Fruit fly (Drosophila melanogaster) whole organism, embryonic: ENCODE data around the gene TTLL5.

Experiments used
- ATbp ChIP-seq: fragments of 200-800 bp; sonication (Bioruptor generic); optimal IDR thresholded peaks from 2 replicates; lab custom pipeline; 2017; ENCODE audit warnings: missing biosample characterization, mild to moderate bottlenecking, missing genetic modification characterization, missing genetic modification reagents
- Atf3 ChIP-seq: fragments of 200-800 bp; sonication (Bioruptor generic); optimal IDR thresholded peaks from 3 replicates; lab custom pipeline; 2016; ENCODE audit warnings: missing biosample characterization, missing genetic modification characterization
- Atf6 ChIP-seq: fragments of 200-800 bp; sonication (Bioruptor generic); IDR thresholded peaks from 2 replicates; pipeline ENCODE4 v1.3.6; 2022; ENCODE audit warnings: missing biosample characterization, missing genetic modification characterization
- CG10462 ChIP-seq: fragments of 200-800 bp; sonication (Bioruptor generic); optimal IDR thresholded peaks from 2 replicates; lab custom pipeline; 2016; ENCODE audit warnings: missing biosample characterization, missing genetic modification characterization
- CG12071 ChIP-seq: fragments of 200-800 bp; sonication (Bioruptor generic); optimal IDR thresholded peaks from 3 replicates; lab custom pipeline; 2018; ENCODE audit warnings: missing biosample characterization, mild to moderate bottlenecking, missing genetic modification characterization
- CG14860 ChIP-seq: fragments of 200-800 bp; sonication (Bioruptor generic); IDR thresholded peaks from 3 replicates; pipeline ENCODE4 v1.3.6; 2022; ENCODE audit warnings: missing biosample characterization, missing genetic modification characterization; ENCODE audit not compliant: partially characterized antibody
- CG14965 ChIP-seq: fragments of 200-800 bp; sonication (Bioruptor generic); optimal IDR thresholded peaks from 2 replicates; lab custom pipeline; 2016; ENCODE audit warnings: missing biosample characterization, missing genetic modification characterization, borderline replicate concordance
- CG15514 ChIP-seq: fragments of 200-800 bp; sonication (Bioruptor generic); optimal IDR thresholded peaks from 3 replicates; lab custom pipeline; 2017; ENCODE audit warnings: missing biosample characterization, missing genetic modification characterization, mild to moderate bottlenecking, moderate library complexity, missing genetic modification reagents
- CG17186 ChIP-seq: fragments of 200-800 bp; sonication (Bioruptor generic); optimal IDR thresholded peaks from 3 replicates; lab custom pipeline; 2017; ENCODE audit warnings: missing biosample characterization, missing genetic modification reagents, missing genetic modification characterization
- CG17328 ChIP-seq: fragments of 200-800 bp; sonication (Bioruptor generic); IDR thresholded peaks from 2 replicates; pipeline ENCODE4 v1.3.6; 2022; ENCODE audit warnings: missing biosample characterization, missing genetic modification characterization
- CG17802 ChIP-seq: fragments of 200-800 bp; sonication (Bioruptor generic); optimal IDR thresholded peaks from 2 replicates; lab custom pipeline; 2018; ENCODE audit warnings: missing biosample characterization, mild to moderate bottlenecking, missing genetic modification characterization, moderate library complexity
- CG18476 ChIP-seq: fragments of 200-800 bp; sonication (Bioruptor generic); optimal IDR thresholded peaks from 2 replicates; lab custom pipeline; 2016; ENCODE audit warnings: missing biosample characterization, mild to moderate bottlenecking, missing genetic modification characterization
- CG2129 ChIP-seq: fragments of 200-800 bp; sonication (Bioruptor generic); IDR thresholded peaks from 2 replicates; pipeline ENCODE4 v1.3.6; 2022; ENCODE audit warnings: missing biosample characterization, missing genetic modification characterization; ENCODE audit not compliant: partially characterized antibody
- CG2199 ChIP-seq: fragments of 200-800 bp; sonication (Bioruptor generic); IDR thresholded peaks from 3 replicates; pipeline ENCODE4 v1.3.6; 2022; ENCODE audit warnings: missing biosample characterization, missing genetic modification characterization
- CG2712 ChIP-seq: fragments of 200-800 bp; optimal IDR thresholded peaks from 3 replicates; lab custom pipeline; 2019; ENCODE audit warnings: missing biosample characterization, mild to moderate bottlenecking, missing genetic modification characterization, moderate library complexity
- CG31224 ChIP-seq: fragments of 200-800 bp; sonication (Bioruptor generic); IDR thresholded peaks from 2 replicates; pipeline ENCODE4 v1.3.6; 2022; ENCODE audit warnings: missing biosample characterization, missing genetic modification characterization
- CG31365 ChIP-seq: fragments of 200-800 bp; sonication (Bioruptor generic); optimal IDR thresholded peaks from 2 replicates; lab custom pipeline; 2018; ENCODE audit warnings: missing biosample characterization, mild to moderate bottlenecking, missing genetic modification characterization
- CG3163 ChIP-seq: fragments of 200-800 bp; sonication (Bioruptor generic); optimal IDR thresholded peaks from 3 replicates; lab custom pipeline; 2016; ENCODE audit warnings: missing biosample characterization, missing genetic modification characterization
- CG4424 ChIP-seq: fragments of 200-800 bp; sonication (Bioruptor generic); optimal IDR thresholded peaks from 3 replicates; lab custom pipeline; 2016; ENCODE audit warnings: missing biosample characterization, missing genetic modification characterization
- CG7556 ChIP-seq: fragments of 200-800 bp; sonication (Bioruptor generic); optimal IDR thresholded peaks from 2 replicates; lab custom pipeline; 2017; ENCODE audit warnings: missing biosample characterization, mild to moderate bottlenecking, missing genetic modification characterization
- CG8359 ChIP-seq: fragments of 200-800 bp; sonication (Bioruptor generic); optimal IDR thresholded peaks from 2 replicates; lab custom pipeline; 2017; ENCODE audit warnings: missing biosample characterization, mild to moderate bottlenecking, missing genetic modification characterization, borderline replicate concordance
- CG8478 ChIP-seq: fragments of >200 bp; optimal IDR thresholded peaks from 2 replicates; lab custom pipeline; 2018
- CG9437 ChIP-seq: fragments of 200-800 bp; sonication (Bioruptor generic); optimal IDR thresholded peaks from 2 replicates; lab custom pipeline; 2018; ENCODE audit warnings: missing biosample characterization, mild to moderate bottlenecking, missing genetic modification characterization
- CG9817 ChIP-seq: fragments of 200-800 bp; sonication (Bioruptor generic); optimal IDR thresholded peaks from 2 replicates; lab custom pipeline; 2018; ENCODE audit warnings: missing biosample characterization, mild to moderate bottlenecking, missing genetic modification characterization, moderate library complexity
- CG9932 ChIP-seq: fragments of 200-800 bp; sonication (Bioruptor generic); IDR thresholded peaks from 2 replicates; pipeline ENCODE4 v1.3.6; 2022; ENCODE audit warnings: missing biosample characterization, missing genetic modification characterization
- D19B ChIP-seq: fragments of 200-800 bp; sonication (Bioruptor generic); optimal IDR thresholded peaks from 2 replicates; lab custom pipeline; 2017; ENCODE audit warnings: missing biosample characterization, mild to moderate bottlenecking, missing genetic modification characterization
- Dbx ChIP-seq: fragments of 200-800 bp; sonication (Bioruptor generic); IDR thresholded peaks from 3 replicates; pipeline ENCODE4 v1.3.6; 2022; ENCODE audit warnings: missing biosample characterization, missing genetic modification characterization
- Deaf1 ChIP-seq: fragments of 200-800 bp; optimal IDR thresholded peaks from 3 replicates; lab custom pipeline; 2019; ENCODE audit warnings: missing biosample characterization, mild to moderate bottlenecking, missing genetic modification characterization, moderate library complexity
- Fer1 ChIP-seq: fragments of 200-800 bp; sonication (Bioruptor generic); optimal IDR thresholded peaks from 2 replicates; lab custom pipeline; 2017; ENCODE audit warnings: missing biosample characterization, mild to moderate bottlenecking, missing genetic modification characterization
- H15 ChIP-seq: fragments of 200-800 bp; sonication (Bioruptor generic); IDR thresholded peaks from 3 replicates; pipeline ENCODE4 v1.3.6; 2022; ENCODE audit warnings: missing biosample characterization, missing genetic modification characterization
- HHEX ChIP-seq: fragments of 200-800 bp; sonication (Bioruptor generic); optimal IDR thresholded peaks from 3 replicates; lab custom pipeline; 2017; ENCODE audit warnings: missing biosample characterization, mild to moderate bottlenecking, missing genetic modification characterization, missing genetic modification reagents
- Med ChIP-seq: fragments of 200-800 bp; sonication (Bioruptor generic); peaks from one replicate; lab custom pipeline; 2016; ENCODE audit warnings: missing biosample characterization, missing genetic modification characterization, mild to moderate bottlenecking, inconsistent platforms, moderate library complexity
- Meics ChIP-seq: fragments of 200-800 bp; sonication (Bioruptor generic); optimal IDR thresholded peaks from 2 replicates; lab custom pipeline; 2017; ENCODE audit warnings: missing biosample characterization, mild to moderate bottlenecking, missing genetic modification characterization
- Ravus ChIP-seq: fragments of 200-800 bp; sonication (Bioruptor generic); IDR thresholded peaks from 2 replicates; pipeline ENCODE4 v1.3.6; 2022; ENCODE audit warnings: missing biosample characterization, missing genetic modification characterization
- Rx ChIP-seq: fragments of 200-800 bp; sonication (Bioruptor generic); IDR thresholded peaks from 2 replicates; pipeline ENCODE4 v1.3.6; 2022; ENCODE audit warnings: missing biosample characterization, missing genetic modification characterization
- Side ChIP-seq: fragments of 200-800 bp; sonication (Bioruptor generic); optimal IDR thresholded peaks from 2 replicates; lab custom pipeline; 2016; ENCODE audit warnings: missing biosample characterization, missing genetic modification characterization
- Ssrp ChIP-seq: fragments of 200-800 bp; sonication (Bioruptor generic); optimal IDR thresholded peaks from 2 replicates; lab custom pipeline; 2018; ENCODE audit warnings: missing biosample characterization, mild to moderate bottlenecking, missing genetic modification characterization, moderate library complexity
- Tbp ChIP-seq: fragments of >200 bp; optimal IDR thresholded peaks from 2 replicates; lab custom pipeline; 2018; ENCODE audit warnings: missing biosample characterization, missing genetic modification characterization
- ab ChIP-seq: fragments of 200-800 bp; sonication (Bioruptor generic); optimal IDR thresholded peaks from 2 replicates; lab custom pipeline; 2016; ENCODE audit warnings: missing biosample characterization, missing genetic modification characterization
- ara ChIP-seq: fragments of 200-800 bp; sonication (Bioruptor generic); IDR thresholded peaks from 2 replicates; pipeline ENCODE4 v1.3.6; 2022; ENCODE audit warnings: missing biosample characterization, missing genetic modification characterization
- danr ChIP-seq: fragments of 200-800 bp; sonication (Bioruptor generic); IDR thresholded peaks from 2 replicates; pipeline ENCODE4 v1.3.6; 2022; ENCODE audit warnings: missing biosample characterization, missing genetic modification characterization
- dpn ChIP-seq, 2 experiments: fragments of 200-800 bp; sonication (Bioruptor generic); optimal IDR thresholded peaks; 3 replicates each; lab custom pipeline; 2016; ENCODE audit warnings: missing biosample characterization in 2 of 2, missing genetic modification characterization in 2 of 2
- gem ChIP-seq: fragments of 200-800 bp; sonication (Bioruptor generic); optimal IDR thresholded peaks from 2 replicates; lab custom pipeline; 2019; ENCODE audit warnings: missing biosample characterization, mild to moderate bottlenecking, missing genetic modification characterization, moderate library complexity
- grn ChIP-seq: fragments of 200-800 bp; sonication (Bioruptor generic); optimal IDR thresholded peaks from 3 replicates; lab custom pipeline; 2017; ENCODE audit warnings: missing biosample characterization, missing genetic modification characterization
- phol ChIP-seq: fragments of 200-800 bp; sonication (Bioruptor generic); optimal IDR thresholded peaks from 3 replicates; lab custom pipeline; 2018; ENCODE audit warnings: missing biosample characterization, mild to moderate bottlenecking, missing genetic modification characterization, moderate library complexity
- prd ChIP-seq, 3 experiments: fragments of >200 bp in 2 of 3; fragments of 200-800 bp in 1 of 3; sonication (Bioruptor generic) in 1 of 3; optimal IDR thresholded peaks in 2 of 3; IDR thresholded peaks in 1 of 3; 2 replicates in 2 of 3; 3 replicates in 1 of 3; pipeline versions ENCODE4 v1.3.6 to Lab custom; 2017 to 2022; ENCODE audit warnings: missing biosample characterization in 1 of 3, missing genetic modification characterization in 1 of 3
- sr ChIP-seq: fragments of 200-800 bp; sonication (Bioruptor generic); IDR thresholded peaks from 3 replicates; pipeline ENCODE4 v1.3.6; 2022; ENCODE audit warnings: missing biosample characterization, missing genetic modification characterization
- tna ChIP-seq: fragments of 200-800 bp; sonication (Bioruptor generic); IDR thresholded peaks from 2 replicates; pipeline ENCODE4 v1.3.6; 2022; ENCODE audit warnings: missing biosample characterization, missing genetic modification characterization; ENCODE audit not compliant: partially characterized antibody
- trh ChIP-seq: fragments of 200-800 bp; sonication (Bioruptor generic); optimal IDR thresholded peaks from 2 replicates; lab custom pipeline; 2016; ENCODE audit warnings: missing biosample characterization, missing genetic modification characterization
- vvl ChIP-seq: fragments of 200-800 bp; sonication (Bioruptor generic); IDR thresholded peaks from 2 replicates; pipeline ENCODE4 v1.3.6; 2022; ENCODE audit warnings: missing biosample characterization, missing genetic modification characterization
- wor ChIP-seq: fragments of 200-800 bp; sonication (Bioruptor generic); IDR thresholded peaks from 2 replicates; pipeline ENCODE4 v1.3.6; 2022; ENCODE audit warnings: missing biosample characterization, missing genetic modification characterization
- yki ChIP-seq: fragments of >200 bp; optimal IDR thresholded peaks from 3 replicates; lab custom pipeline; 2018

Gene TTLL5

dm6 chr3R:25074558-25074964 is 48.2 kb downstream of the TTLL5 start, which contains the start of the genes shams and CG11920 (continued):
- no peak for TF ChIP-seq CG9932 (GFP tag; lab: Robert Waterston, UW)
- no peak for TF ChIP-seq HHEX (GFP tag; lab: Kevin White, UChicago)
- TF ChIP-seq phol (tag; lab: Kevin White, UChicago) = peak; percentile 10
- no peak for TF ChIP-seq CG4424 (GFP tag; lab: Kevin White, UChicago)
- no peak for TF ChIP-seq CG18476 (GFP tag; lab: Kevin White, UChicago)
- TF ChIP-seq ab (GFP tag; lab: Kevin White, UChicago) = no peak
- peak; percentile 2 for TF ChIP-seq CG9437 (GFP tag; lab: Kevin White, UChicago)
- TF ChIP-seq CG15514 (GFP tag; lab: Kevin White, UChicago) = no peak
- TF ChIP-seq sr = no peak
- TF ChIP-seq CG8359 (GFP tag; lab: Kevin White, UChicago) = no peak
- no peak for TF ChIP-seq CG17328 (GFP tag; lab: Robert Waterston, UW)
- no peak for TF ChIP-seq wor
- no peak for TF ChIP-seq ara (GFP tag; lab: Robert Waterston, UW)
- TF ChIP-seq trh = no peak
- TF ChIP-seq Tbp (GFP tag; lab: Kevin White, UChicago) = no peak
- TF ChIP-seq danr (GFP tag; lab: Robert Waterston, UW) = no peak
- TF ChIP-seq CG10462 (GFP tag; lab: Kevin White, UChicago) = no peak
- no peak for TF ChIP-seq Side (GFP tag; lab: Kevin White, UChicago)
- no peak for TF ChIP-seq CG12071
- no peak for TF ChIP-seq prd (optimal IDR thresholded peaks at IDR 0.05; lab: Kevin White, UChicago)
- TF ChIP-seq prd (GFP tag; IDR thresholded peaks at IDR 0.05; lab: Robert Waterston, UW) = no peak
- TF ChIP-seq ATbp (GFP tag; lab: Kevin White, UChicago) = no peak
- TF ChIP-seq CG17802 (tag; lab: Kevin White, UChicago) = no peak
- TF ChIP-seq Ravus (GFP tag; lab: Robert Waterston, UW) = no peak
- no peak for TF ChIP-seq Atf3 (GFP tag; lab: Kevin White, UChicago)
- TF ChIP-seq CG2129 (GFP tag; lab: Robert Waterston, UW) = no peak
- peak; percentile 58 for TF ChIP-seq CG2712 (tag; lab: Kevin White, UChicago)
- no peak for TF ChIP-seq Atf6 (GFP tag; lab: Robert Waterston, UW)
- TF ChIP-seq H15 (GFP tag; lab: Robert Waterston, UW) = no peak
- no peak for TF ChIP-seq CG3163 (GFP tag; lab: Kevin White, UChicago)
- TF ChIP-seq CG14860 (GFP tag; lab: Robert Waterston, UW) = peak; percentile 45; the same call in 1 of the 3 replicates
- no peak for TF ChIP-seq Fer1 (GFP tag; lab: Kevin White, UChicago)
- no peak for TF ChIP-seq CG9817
- no peak for TF ChIP-seq CG8478 (lab: Kevin White, UChicago)
- TF ChIP-seq vvl (GFP tag; lab: Robert Waterston, UW) = no peak
- peak in 1 of 2 experiments; percentile 6 for TF ChIP-seq dpn (GFP tag; optimal IDR thresholded peaks at IDR 0.05; lab: Kevin White, UChicago)
- TF ChIP-seq Ssrp = no peak
- no peak for TF ChIP-seq CG14965 (GFP tag; lab: Kevin White, UChicago)
- TF ChIP-seq CG31224 (GFP tag; lab: Robert Waterston, UW) = no peak
- no peak for TF ChIP-seq yki (lab: Kevin White, UChicago)
- no peak for TF ChIP-seq CG2199 (GFP tag; lab: Robert Waterston, UW)
- TF ChIP-seq grn (GFP tag; lab: Kevin White, UChicago) = no peak
- TF ChIP-seq CG31365 (tag; lab: Kevin White, UChicago) = no peak
- no peak for TF ChIP-seq Dbx (GFP tag; lab: Robert Waterston, UW)
- no peak for TF ChIP-seq D19B (GFP tag; lab: Kevin White, UChicago)
- no peak for TF ChIP-seq Meics (GFP tag; lab: Kevin White, UChicago)
- TF ChIP-seq CG7556 (GFP tag; lab: Kevin White, UChicago) = no peak
- no peak for TF ChIP-seq Rx (GFP tag; lab: Robert Waterston, UW)
- TF ChIP-seq gem (tag; lab: Kevin White, UChicago) = peak; percentile 57
- TF ChIP-seq tna (GFP tag; lab: Robert Waterston, UW) = 0 out of 2 replicates have a peak, but pooled peaks have one; percentile 37
- no peak for TF ChIP-seq Deaf1 (tag; lab: Kevin White, UChicago)
- TF ChIP-seq Med (GFP tag; lab: Kevin White, UChicago) = peak; percentile 79
- peak; percentile 14 for TF ChIP-seq CG17186
